Fruit fly (Drosophila melanogaster): ENCODE data around the gene cmet.

Gene cmet

dm6 chr2L:11271622-11272282, 3.0 kb upstream of the cmet start:
- TF ChIP-seq CG8478 (optimal IDR thresholded peaks at IDR 0.05) (no peak), pan (optimal IDR thresholded peaks at IDR 0.05) (no peak), psq (optimal IDR thresholded peaks at IDR 0.05) (no peak), EcR (GFP tag; optimal IDR thresholded peaks at IDR 0.05) (no peak), Dll (optimal IDR thresholded peaks at IDR 0.05) (no peak), usp (GFP tag; optimal IDR thresholded peaks at IDR 0.05) (no peak)

dm6 chr2L:11269632-11269965, 797 bp upstream of the cmet start, which contains the start of gene cana:
Gene cana, plus strand, starts transcription at chr2L:11269780.
- no peak for TF ChIP-seq pan (optimal IDR thresholded peaks at IDR 0.05)
- TF ChIP-seq Dll (optimal IDR thresholded peaks at IDR 0.05), result no peak
- no peak for TF ChIP-seq usp (GFP tag; optimal IDR thresholded peaks at IDR 0.05)
- TF ChIP-seq EcR (GFP tag; optimal IDR thresholded peaks at IDR 0.05), result no peak
- no peak for TF ChIP-seq psq (optimal IDR thresholded peaks at IDR 0.05)

- no peak for TF ChIP-seq psq (optimal IDR thresholded peaks at IDR 0.05)
- no peak for TF ChIP-seq CG8478 (optimal IDR thresholded peaks at IDR 0.05)
- TF ChIP-seq EcR (GFP tag; optimal IDR thresholded peaks at IDR 0.05), result no peak
- no peak for TF ChIP-seq usp (GFP tag; optimal IDR thresholded peaks at IDR 0.05)
- no peak for TF ChIP-seq Dll (optimal IDR thresholded peaks at IDR 0.05)
- no peak for TF ChIP-seq pan (optimal IDR thresholded peaks at IDR 0.05)
These were observed 17.6 kb downstream of the cmet start for dm6 chr2L:11251181-11251580.

dm6 chr2L:11249376-11249775, 19.4 kb downstream of the cmet start:
- no peak for TF ChIP-seq psq (optimal IDR thresholded peaks at IDR 0.05)
- no peak for TF ChIP-seq Dll (optimal IDR thresholded peaks at IDR 0.05)
- no peak for TF ChIP-seq CG8478 (optimal IDR thresholded peaks at IDR 0.05)
- TF ChIP-seq EcR (GFP tag; optimal IDR thresholded peaks at IDR 0.05), result no peak
- no peak for TF ChIP-seq usp (GFP tag; optimal IDR thresholded peaks at IDR 0.05)
- TF ChIP-seq pan (optimal IDR thresholded peaks at IDR 0.05), result no peak

- TF ChIP-seq pan (optimal IDR thresholded peaks at IDR 0.05) (no peak), EcR (GFP tag; optimal IDR thresholded peaks at IDR 0.05) (no peak), CG8478 (optimal IDR thresholded peaks at IDR 0.05) (no peak), Dll (optimal IDR thresholded peaks at IDR 0.05) (no peak), usp (GFP tag; optimal IDR thresholded peaks at IDR 0.05) (no peak), psq (optimal IDR thresholded peaks at IDR 0.05) (no peak)
These were observed 21.1 kb downstream of the cmet start for dm6 chr2L:11247730-11248129.

dm6 chr2L:11243912-11244311, 24.9 kb downstream of the cmet start:
- TF ChIP-seq pan (optimal IDR thresholded peaks at IDR 0.05) (no peak), Dll (optimal IDR thresholded peaks at IDR 0.05) (no peak)

- TF ChIP-seq EcR (GFP tag; optimal IDR thresholded peaks at IDR 0.05) (no peak), Dll (optimal IDR thresholded peaks at IDR 0.05) (no peak), psq (optimal IDR thresholded peaks at IDR 0.05) (no peak), CG8478 (optimal IDR thresholded peaks at IDR 0.05) (no peak), usp (GFP tag; optimal IDR thresholded peaks at IDR 0.05) (no peak), pan (optimal IDR thresholded peaks at IDR 0.05) (no peak)
These were observed 32.4 kb downstream of the cmet start for dm6 chr2L:11236364-11236763.

dm6 chr2L:11235534-11235933, 33.3 kb downstream of the cmet start:
- TF ChIP-seq Dll (optimal IDR thresholded peaks at IDR 0.05), result no peak
- no peak for TF ChIP-seq EcR (GFP tag; optimal IDR thresholded peaks at IDR 0.05)
- no peak for TF ChIP-seq usp (GFP tag; optimal IDR thresholded peaks at IDR 0.05)
- no peak for TF ChIP-seq psq (optimal IDR thresholded peaks at IDR 0.05)
- no peak for TF ChIP-seq pan (optimal IDR thresholded peaks at IDR 0.05)
- no peak for TF ChIP-seq CG8478 (optimal IDR thresholded peaks at IDR 0.05)

dm6 chr2L:11228909-11229574, 39.8 kb downstream of the cmet start:
- TF ChIP-seq CG8478 (optimal IDR thresholded peaks at IDR 0.05) (no peak), psq (optimal IDR thresholded peaks at IDR 0.05) (no peak), usp (GFP tag; optimal IDR thresholded peaks at IDR 0.05) (no peak)

- TF ChIP-seq EcR (GFP tag; optimal IDR thresholded peaks at IDR 0.05) (no peak), usp (GFP tag; optimal IDR thresholded peaks at IDR 0.05) (no peak), Dll (optimal IDR thresholded peaks at IDR 0.05) (no peak), CG8478 (optimal IDR thresholded peaks at IDR 0.05) (no peak), pan (optimal IDR thresholded peaks at IDR 0.05) (no peak), psq (optimal IDR thresholded peaks at IDR 0.05) (no peak)
These were observed 40.8 kb downstream of the cmet start for dm6 chr2L:11228039-11228438.

- TF ChIP-seq usp (GFP tag; optimal IDR thresholded peaks at IDR 0.05), result no peak
- TF ChIP-seq psq (optimal IDR thresholded peaks at IDR 0.05), result no peak
- no peak for TF ChIP-seq pan (optimal IDR thresholded peaks at IDR 0.05)
- TF ChIP-seq CG8478 (optimal IDR thresholded peaks at IDR 0.05), result no peak
These were observed 41.5 kb downstream of the cmet start for dm6 chr2L:11227258-11227657.

dm6 chr2L:11226035-11226434, 42.8 kb downstream of the cmet start:
- TF ChIP-seq EcR (GFP tag; optimal IDR thresholded peaks at IDR 0.05), result no peak
- TF ChIP-seq psq (optimal IDR thresholded peaks at IDR 0.05), result no peak
- no peak for TF ChIP-seq usp (GFP tag; optimal IDR thresholded peaks at IDR 0.05)
- no peak for TF ChIP-seq Dll (optimal IDR thresholded peaks at IDR 0.05)
- TF ChIP-seq CG8478 (optimal IDR thresholded peaks at IDR 0.05), result no peak

dm6 chr2L:11224443-11224842, 44.4 kb downstream of the cmet start:
- TF ChIP-seq psq (optimal IDR thresholded peaks at IDR 0.05) (no peak), Dll (optimal IDR thresholded peaks at IDR 0.05) (no peak), usp (GFP tag; optimal IDR thresholded peaks at IDR 0.05) (no peak), EcR (GFP tag; optimal IDR thresholded peaks at IDR 0.05) (no peak), pan (optimal IDR thresholded peaks at IDR 0.05) (no peak), CG8478 (optimal IDR thresholded peaks at IDR 0.05) (no peak)
